Fruit fly (Drosophila melanogaster): ENCODE results near the gene CG11912.

The CG11912 gene

DNA sequence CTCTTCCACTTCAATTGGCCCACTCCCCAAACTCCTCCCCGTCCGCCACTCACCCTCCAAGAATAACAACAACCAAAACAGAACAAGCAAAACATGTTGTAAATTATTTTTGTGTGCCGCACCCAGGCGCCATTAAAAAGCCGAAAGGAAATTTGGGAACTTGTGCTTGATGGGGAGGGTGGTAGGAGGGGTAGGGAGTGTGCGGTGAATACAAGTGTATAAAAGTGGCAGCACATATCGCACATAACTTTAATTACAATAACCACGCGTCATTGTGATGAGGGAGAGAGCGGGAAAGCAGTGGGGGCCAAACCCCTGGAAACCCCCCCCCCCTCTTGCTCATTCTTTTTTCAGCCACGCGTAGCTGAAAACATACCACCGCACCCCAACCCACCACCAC lies 11.9 kb downstream of the CG11912 start:
- no peak for TF ChIP-seq CG17801 (GFP tag; optimal IDR thresholded peaks at IDR 0.05; ENCODE audit: partially characterized antibody)

DNA sequence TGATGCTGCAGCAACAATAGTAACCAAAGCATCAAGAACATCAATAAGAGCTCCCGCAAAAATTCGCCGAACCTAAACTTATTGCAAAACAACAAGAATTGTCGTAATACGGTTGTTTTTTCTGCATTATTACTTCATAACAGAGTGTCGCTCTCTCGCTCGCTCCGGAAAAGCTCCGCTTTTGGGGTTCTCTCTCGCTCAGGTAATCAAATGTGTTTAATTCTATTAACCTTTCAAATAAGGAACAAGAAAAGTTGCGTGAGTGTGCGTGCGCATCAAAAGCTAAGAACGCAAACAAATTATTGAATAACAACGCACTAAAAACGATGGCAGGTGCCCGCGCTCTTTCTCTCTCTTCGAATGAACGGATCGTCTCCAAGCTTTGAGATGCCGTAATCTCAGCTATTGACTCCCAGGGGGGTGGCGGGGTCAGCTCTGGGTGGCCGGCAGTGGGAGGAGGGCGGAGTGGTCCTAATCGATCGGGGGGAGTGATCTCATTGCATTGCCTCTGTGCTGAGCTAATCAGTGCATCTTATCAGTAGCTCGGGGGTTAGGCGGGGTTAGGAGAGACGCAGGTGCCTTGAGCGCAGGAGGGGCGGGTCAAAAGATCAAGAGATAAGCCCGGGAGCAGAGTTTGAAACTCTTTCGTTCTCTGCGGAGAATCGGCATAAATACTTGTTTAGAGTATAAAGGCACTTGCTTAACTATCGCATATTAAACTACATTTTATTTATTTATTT lies 12.7 kb downstream of the CG11912 start:
- TF ChIP-seq CG17801 (GFP tag; optimal IDR thresholded peaks at IDR 0.05; ENCODE audit: partially characterized antibody), result no peak

dm6 chr2L:305646-306045 lies 13.4 kb downstream of the CG11912 start, which contains the start of gene Plc21C:
Plc21C (plus strand) TSS chr2L:305935.
- peak; percentile 68 for TF ChIP-seq CG17801 (GFP tag; optimal IDR thresholded peaks at IDR 0.05; ENCODE audit: partially characterized antibody)

DNA sequence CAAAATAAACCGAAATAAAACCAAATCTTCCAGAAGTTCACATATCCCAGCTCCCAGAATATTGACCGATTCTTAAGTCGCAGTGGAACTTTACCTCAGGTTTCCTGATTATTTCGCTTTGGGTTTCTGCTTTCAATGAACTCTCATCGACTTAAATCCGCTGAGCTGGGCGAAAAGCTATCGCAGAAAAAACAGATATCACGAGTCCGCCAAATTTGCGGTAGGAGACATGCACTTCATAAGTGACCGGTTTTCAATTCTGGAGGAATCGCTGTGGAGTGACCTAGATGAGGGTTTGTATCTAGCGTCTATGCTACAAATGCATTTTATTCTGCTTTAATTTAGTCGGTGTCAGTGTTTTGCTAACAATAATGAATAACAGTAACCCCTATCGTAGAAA lies 13.9 kb downstream of the CG11912 start:
- TF ChIP-seq CG17801 (GFP tag; optimal IDR thresholded peaks at IDR 0.05; ENCODE audit: partially characterized antibody), result no peak

- TF ChIP-seq CG17801 (GFP tag; optimal IDR thresholded peaks at IDR 0.05; ENCODE audit: partially characterized antibody), result no peak
Observed at dm6 chr2L:303306-303962, 15.6 kb downstream of the CG11912 start.

DNA sequence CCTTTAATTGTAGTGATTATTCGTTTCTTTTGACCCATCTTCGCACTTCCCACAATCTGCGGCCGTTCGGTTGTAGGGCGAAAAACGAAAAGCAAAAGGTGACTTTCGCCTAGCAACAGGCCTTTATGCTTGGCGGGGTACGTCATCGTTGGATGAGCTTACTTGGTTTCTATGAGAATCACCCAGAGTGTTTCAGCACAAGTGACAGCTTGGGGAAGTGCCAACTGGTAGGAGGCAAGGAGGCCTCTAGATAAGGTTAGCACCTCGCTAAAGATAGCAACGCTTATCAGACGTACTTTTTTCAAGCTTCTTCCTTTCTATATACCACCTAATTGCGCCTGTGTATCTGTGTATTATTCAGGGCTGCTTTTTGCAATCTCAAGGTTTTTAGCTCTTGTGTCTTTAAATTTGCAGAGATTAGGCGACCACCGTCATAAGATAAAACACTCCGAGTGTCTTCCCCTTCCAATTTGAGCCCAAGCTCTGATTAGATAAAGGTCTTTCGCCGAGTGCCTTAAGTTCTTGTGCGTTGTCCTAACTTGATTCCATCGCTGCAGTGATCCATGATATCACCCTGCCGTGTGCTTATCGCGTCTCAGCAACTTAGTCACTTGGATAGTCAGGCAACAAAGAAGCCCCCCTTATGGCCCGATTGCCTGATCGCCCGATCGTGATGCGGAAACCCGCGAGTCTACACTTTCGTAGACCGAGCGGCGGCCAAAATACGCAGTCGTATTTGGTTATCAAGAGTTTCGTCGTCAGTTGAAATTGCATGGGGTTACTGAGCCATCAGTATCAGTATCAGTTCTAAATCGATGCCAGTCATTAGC lies 18.0 kb downstream of the CG11912 start:
- no peak for TF ChIP-seq CG17801 (GFP tag; optimal IDR thresholded peaks at IDR 0.05; ENCODE audit: partially characterized antibody)

dm6 chr2L:300006-300405 lies 19.1 kb downstream of the CG11912 start:
- no peak for TF ChIP-seq CG17801 (GFP tag; optimal IDR thresholded peaks at IDR 0.05; ENCODE audit: partially characterized antibody)

- TF ChIP-seq CG17801 (GFP tag; optimal IDR thresholded peaks at IDR 0.05; ENCODE audit: partially characterized antibody), result no peak
Observed at dm6 chr2L:299038-299437, 20.0 kb downstream of the CG11912 start.

DNA sequence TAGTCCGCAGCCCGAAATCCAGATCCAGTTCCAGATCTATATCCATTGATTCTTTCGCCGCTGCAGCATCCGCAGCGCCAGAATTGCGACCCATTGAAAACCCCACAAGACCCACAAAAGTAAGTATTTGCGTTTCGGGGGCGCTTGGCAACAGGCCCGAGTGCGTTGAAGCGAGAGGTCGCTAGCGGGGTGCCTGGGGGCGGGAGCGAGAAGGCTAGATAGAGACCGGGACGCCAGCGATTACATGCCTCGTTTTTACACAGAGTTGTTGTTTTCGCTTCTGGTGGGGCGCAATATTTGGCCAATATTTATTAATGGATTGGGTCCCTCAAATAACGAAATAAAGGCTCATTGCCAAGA lies 20.8 kb downstream of the CG11912 start:
- no peak for TF ChIP-seq CG17801 (GFP tag; optimal IDR thresholded peaks at IDR 0.05; ENCODE audit: partially characterized antibody)

dm6 chr2L:297480-298284 lies 21.4 kb downstream of the CG11912 start, which contains the start of gene Pi3K21B:
Pi3K21B (plus strand) TSS chr2L:297880.
- TF ChIP-seq CG17801 (GFP tag; optimal IDR thresholded peaks at IDR 0.05; ENCODE audit: partially characterized antibody), result peak; percentile 81

DNA sequence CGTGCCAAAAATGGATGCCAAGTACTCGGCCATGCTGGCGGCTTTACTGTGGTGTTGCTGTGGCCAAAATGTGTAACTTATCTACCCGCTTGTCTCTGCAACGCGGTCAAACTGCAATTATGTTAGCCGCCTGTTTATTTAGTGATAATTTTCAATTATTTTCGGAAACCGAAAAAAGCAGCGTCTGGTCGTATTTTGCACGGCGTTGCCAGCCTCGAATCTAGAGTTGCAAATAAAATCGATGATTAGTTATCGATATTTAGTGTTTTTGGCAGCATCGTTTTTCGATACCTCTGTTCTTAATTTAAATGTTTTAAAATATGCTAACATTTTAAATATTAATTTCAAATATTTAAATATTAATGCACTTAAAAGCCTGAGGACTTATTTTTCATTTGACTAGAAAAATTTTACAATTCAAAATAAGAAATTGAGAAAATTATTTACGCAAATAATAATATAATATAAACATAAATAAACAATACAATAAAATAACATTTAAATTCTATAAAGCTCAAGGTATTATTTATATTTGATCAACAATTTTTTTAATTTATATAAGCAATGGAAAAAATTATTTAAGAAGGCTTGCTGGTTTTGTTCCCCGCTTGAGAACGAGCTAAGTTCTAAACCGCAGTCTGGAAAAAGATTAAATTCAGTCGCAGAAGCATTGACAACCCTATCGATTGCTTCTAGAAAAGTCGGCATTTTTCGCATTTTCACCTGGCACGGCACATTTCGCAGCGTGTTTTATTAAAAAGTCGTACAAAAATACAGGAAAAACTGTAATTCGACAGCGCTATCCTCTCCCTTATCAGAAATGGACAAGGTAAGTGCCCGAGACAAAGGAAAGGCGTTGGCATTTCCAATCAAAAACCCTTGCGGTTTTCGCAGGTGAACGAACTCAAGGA lies 24.4 kb downstream of the CG11912 start, which contains the start of the genes U2af38 and Stip1:
TSS of gene U2af38 (minus strand) at position 230 of the 911 bp plus-strand sequence.
TSS of gene Stip1 (plus strand) at position 671 of the 911 bp plus-strand sequence.
- TF ChIP-seq CG17801 (GFP tag; optimal IDR thresholded peaks at IDR 0.05; ENCODE audit: partially characterized antibody), result no peak

dm6 chr2L:292301-292700 lies 26.8 kb downstream of the CG11912 start, which contains the start of gene CG11562:
CG11562 (plus strand) TSS chr2L:292419.
- TF ChIP-seq CG17801 (GFP tag; optimal IDR thresholded peaks at IDR 0.05; ENCODE audit: partially characterized antibody), result peak; percentile 2

DNA sequence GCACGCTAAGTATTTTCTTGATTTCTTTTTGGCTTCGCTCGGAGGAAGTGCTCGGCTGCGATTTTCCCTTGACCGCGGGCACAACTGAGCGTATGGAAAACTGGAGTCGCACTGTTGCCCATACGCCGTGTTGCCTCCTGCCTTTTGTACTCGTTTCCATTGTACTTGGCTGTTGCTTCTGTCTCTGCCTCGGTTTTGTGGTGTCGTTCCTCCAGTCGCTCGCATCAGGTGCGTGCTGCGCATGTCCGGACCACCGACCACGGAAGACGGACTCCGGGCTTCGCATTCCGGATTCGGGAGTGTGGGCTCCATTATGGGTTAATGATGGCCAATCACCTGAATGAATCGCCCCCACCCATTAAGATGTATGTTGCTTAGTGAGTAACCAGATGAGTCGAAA lies 27.4 kb downstream of the CG11912 start, which contains the start of gene CG3625:
TSS of gene CG3625 (minus strand) at position 139 of the 400 bp plus-strand sequence.
- TF ChIP-seq CG17801 (GFP tag; optimal IDR thresholded peaks at IDR 0.05; ENCODE audit: partially characterized antibody), result no peak
